Worm (Caenorhabditis elegans) whole organism, L3 larva: ENCODE data around the gene nhr-30.

Experiments
- R02D3.7 ChIP-seq: fragments of 150-350 bp; optimal IDR thresholded peaks from 2 replicates; lab custom pipeline; 2014; ENCODE audit warnings: missing biosample characterization, missing genetic modification characterization
- ZK546.5 ChIP-seq: sonication (generic microtip); optimal IDR thresholded peaks from 2 replicates; lab custom pipeline; 2017; ENCODE audit warnings: missing biosample characterization, missing genetic modification characterization
- egl-27 ChIP-seq: sonication (generic microtip); optimal IDR thresholded peaks from 4 replicates; lab custom pipeline; 2017; ENCODE audit warnings: missing biosample characterization, missing genetic modification reagents, missing genetic modification characterization
- lin-39 ChIP-seq: fragments of 150-350 bp; optimal IDR thresholded peaks from 2 replicates; lab custom pipeline; 2018; ENCODE audit warnings: missing biosample characterization, missing genetic modification reagents, missing genetic modification characterization
- mdl-1 ChIP-seq: fragments of 150-350 bp; optimal IDR thresholded peaks from 2 replicates; lab custom pipeline; 2014; ENCODE audit warnings: missing biosample characterization, missing genetic modification characterization
- nhr-25 ChIP-seq: sonication (generic microtip); optimal IDR thresholded peaks from 2 replicates; lab custom pipeline; 2017; ENCODE audit warnings: missing biosample characterization, missing genetic modification characterization
- nhr-43 ChIP-seq: sonication (generic microtip); optimal IDR thresholded peaks from 2 replicates; lab custom pipeline; 2016; ENCODE audit warnings: mild to moderate bottlenecking, missing genetic modification characterization, missing compliant biosample characterization; ENCODE audit not compliant: poor library complexity, severe bottlenecking
- pha-4 ChIP-seq: fragments of 150-350 bp; optimal IDR thresholded peaks from 2 replicates; lab custom pipeline; 2014; ENCODE audit warnings: missing biosample characterization, missing genetic modification reagents, missing genetic modification characterization
- snpc-4 ChIP-seq: fragments of 150-350 bp; optimal IDR thresholded peaks from 2 replicates; lab custom pipeline; 2014; ENCODE audit warnings: missing biosample characterization, missing genetic modification characterization
- unc-62 ChIP-seq: fragments of 150-350 bp; sonication (generic microtip); optimal IDR thresholded peaks from 4 replicates; lab custom pipeline; 2014; ENCODE audit warnings: missing biosample characterization, missing genetic modification reagents, missing genetic modification characterization
- ztf-11 ChIP-seq: fragments of 150-350 bp; optimal IDR thresholded peaks from 2 replicates; lab custom pipeline; 2014; ENCODE audit warnings: missing biosample characterization, missing genetic modification characterization

DNA sequence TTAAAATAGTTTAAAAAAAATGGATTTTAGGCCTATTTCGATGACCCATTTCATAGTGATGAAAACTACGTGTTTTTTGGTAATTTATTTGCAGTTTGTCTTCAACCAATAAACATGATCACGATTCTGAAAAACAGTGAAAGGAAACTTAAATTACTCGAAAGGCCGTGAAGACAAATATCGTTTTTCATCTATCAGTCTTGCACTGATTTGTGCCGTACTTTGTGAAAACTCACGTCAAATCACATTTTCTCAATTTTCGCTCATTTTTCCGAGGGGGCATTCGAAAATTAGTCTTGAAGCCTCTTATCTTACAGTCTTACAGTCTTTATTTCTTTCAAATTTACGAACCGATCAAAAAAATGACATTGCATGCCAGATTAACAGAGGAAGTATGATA is 13.7 kb downstream of the nhr-30 start, which contains the start of gene C25E10.11:
- no peak for TF ChIP-seq unc-62 (GFP tag; lab: Kevin White, UChicago)
- no peak for TF ChIP-seq lin-39 (tag; lab: Kevin White, UChicago)
- TF ChIP-seq mdl-1 (tag; lab: Kevin White, UChicago): no peak
- TF ChIP-seq ztf-11 (tag; lab: Kevin White, UChicago): no peak
- no peak for TF ChIP-seq pha-4 (tag; lab: Kevin White, UChicago)
- TF ChIP-seq ZK546.5 (tag; lab: Kevin White, UChicago): no peak
- no peak for TF ChIP-seq R02D3.7 (tag; lab: Kevin White, UChicago)
- no peak for TF ChIP-seq snpc-4 (tag; lab: Kevin White, UChicago)
- no peak for TF ChIP-seq egl-27 (tag; lab: Kevin White, UChicago)
- TF ChIP-seq nhr-43 (tag; lab: Kevin White, UChicago): no peak
- TF ChIP-seq nhr-25 (tag; lab: Kevin White, UChicago): no peak
